Worm (Caenorhabditis elegans): Measurements from ENCODE around the gene R04E5.9.

ce11 chrX:8789014-8789506 is 21.9 kb downstream of the R04E5.9 start, which contains the start of gene unc-27:
- no peak for TF ChIP-seq aly-2 (tag; optimal IDR thresholded peaks at IDR 0.05)
- TF ChIP-seq nhr-11 (tag; optimal IDR thresholded peaks at IDR 0.05) = no peak
- TF ChIP-seq ceh-82 (tag; optimal IDR thresholded peaks at IDR 0.05) = no peak
- TF ChIP-seq nhr-12 (tag; optimal IDR thresholded peaks at IDR 0.05) = no peak
- no peak for TF ChIP-seq ztf-4 (tag; optimal IDR thresholded peaks at IDR 0.05)
- no peak for TF ChIP-seq R02D3.7 (tag; optimal IDR thresholded peaks at IDR 0.05)
- TF ChIP-seq peb-1 (tag; optimal IDR thresholded peaks at IDR 0.05) = no peak
- no peak for TF ChIP-seq egl-27 (tag; optimal IDR thresholded peaks at IDR 0.05)

All from whole organism, L2 larva.